Worm (Caenorhabditis elegans) whole organism, L2 larva: Measurements from ENCODE around the gene unc-27.

Experiments
- F13H6.1 ChIP-seq: sonication (generic microtip); optimal IDR thresholded peaks from 2 replicates; lab custom pipeline; 2016; ENCODE audit warnings: missing genetic modification characterization, missing compliant biosample characterization
- R02D3.7 ChIP-seq: fragments of 150-350 bp; optimal IDR thresholded peaks from 2 replicates; lab custom pipeline; 2014; ENCODE audit warnings: missing biosample characterization, missing genetic modification characterization
- Y55F3AM.14 ChIP-seq: fragments of 200-800 bp; sonication (Bioruptor generic); optimal IDR thresholded peaks from 2 replicates; lab custom pipeline; 2018; ENCODE audit warnings: mild to moderate bottlenecking, missing genetic modification characterization, missing compliant biosample characterization
- ZK546.5 ChIP-seq: sonication (generic microtip); optimal IDR thresholded peaks from 2 replicates; lab custom pipeline; 2017; ENCODE audit warnings: missing biosample characterization, missing genetic modification characterization
- alr-1 ChIP-seq: fragments of 150-350 bp; optimal IDR thresholded peaks from 2 replicates; lab custom pipeline; 2014; ENCODE audit warnings: missing biosample characterization, missing genetic modification characterization
- aly-2 ChIP-seq: fragments of 150-350 bp; optimal IDR thresholded peaks from 2 replicates; lab custom pipeline; 2014; ENCODE audit warnings: missing biosample characterization, missing genetic modification characterization
- ama-1 ChIP-seq: fragments of 150-350 bp; optimal IDR thresholded peaks from 2 replicates; lab custom pipeline; 2018; ENCODE audit warnings: inconsistent platforms
- blmp-1 ChIP-seq: sonication (generic microtip); optimal IDR thresholded peaks from 2 replicates; lab custom pipeline; 2017; ENCODE audit warnings: missing genetic modification characterization, mild to moderate bottlenecking, missing compliant biosample characterization, antibody characterized with exemption, moderate library complexity; ENCODE audit not compliant: insufficient read depth
- ceh-16 ChIP-seq: fragments of 150-350 bp; optimal IDR thresholded peaks from 2 replicates; lab custom pipeline; 2014; ENCODE audit warnings: missing biosample characterization, missing genetic modification characterization
- ceh-82 ChIP-seq: fragments of 150-350 bp; optimal IDR thresholded peaks from 2 replicates; lab custom pipeline; 2014; ENCODE audit warnings: missing biosample characterization, missing genetic modification characterization
- crh-2 ChIP-seq: sonication (generic microtip); optimal IDR thresholded peaks from 2 replicates; lab custom pipeline; 2017; ENCODE audit warnings: missing biosample characterization, missing genetic modification characterization
- dmd-4 ChIP-seq: sonication (generic microtip); optimal IDR thresholded peaks from 2 replicates; lab custom pipeline; 2017; ENCODE audit warnings: missing biosample characterization, missing genetic modification characterization
- egl-27 ChIP-seq: sonication (generic microtip); optimal IDR thresholded peaks from 3 replicates; lab custom pipeline; 2017; ENCODE audit warnings: missing biosample characterization, missing genetic modification reagents, missing genetic modification characterization
- elt-1 ChIP-seq: fragments of 150-350 bp; optimal IDR thresholded peaks from 2 replicates; lab custom pipeline; 2014; ENCODE audit warnings: missing biosample characterization, missing genetic modification characterization
- elt-3 ChIP-seq: sonication (generic microtip); optimal IDR thresholded peaks from 2 replicates; lab custom pipeline; 2017; ENCODE audit warnings: missing biosample characterization, missing genetic modification characterization
- gmeb-1 ChIP-seq: fragments of 150-350 bp; optimal IDR thresholded peaks from 2 replicates; lab custom pipeline; 2014; ENCODE audit warnings: missing biosample characterization, missing genetic modification characterization
- lin-11 ChIP-seq: fragments of 150-350 bp; sonication (generic microtip); optimal IDR thresholded peaks from 2 replicates; lab custom pipeline; 2014; ENCODE audit warnings: missing biosample characterization, missing genetic modification characterization, inconsistent platforms, mixed read lengths
- lin-13 ChIP-seq: fragments of 150-350 bp; optimal IDR thresholded peaks from 2 replicates; lab custom pipeline; 2014; ENCODE audit warnings: missing biosample characterization, missing genetic modification reagents, missing genetic modification characterization
- lin-39 ChIP-seq: fragments of 150-350 bp; optimal IDR thresholded peaks from 2 replicates; lab custom pipeline; 2014; ENCODE audit warnings: missing biosample characterization, missing genetic modification reagents, missing genetic modification characterization
- lsy-2 ChIP-seq, 2 experiments: fragments of 150-350 bp in 1 of 2; sonication (generic microtip) in 1 of 2; optimal IDR thresholded peaks; 2 replicates each; lab custom pipeline; 2014 to 2017; ENCODE audit warnings: missing biosample characterization in 2 of 2, missing genetic modification characterization in 2 of 2
- mab-5 ChIP-seq: fragments of 150-350 bp; optimal IDR thresholded peaks from 2 replicates; lab custom pipeline; 2014; ENCODE audit warnings: missing biosample characterization, missing genetic modification characterization
- mbf-1 ChIP-seq: sonication (generic microtip); optimal IDR thresholded peaks from 2 replicates; lab custom pipeline; 2017; ENCODE audit warnings: missing biosample characterization, missing genetic modification characterization
- mdl-1 ChIP-seq, 2 experiments: fragments of 150-350 bp in 1 of 2; sonication (generic microtip) in 1 of 2; optimal IDR thresholded peaks; 2 replicates each; lab custom pipeline; 2017; ENCODE audit warnings: missing biosample characterization in 2 of 2, missing genetic modification characterization in 2 of 2
- nhr-10 ChIP-seq: sonication (generic microtip); optimal IDR thresholded peaks from 2 replicates; lab custom pipeline; 2017; ENCODE audit warnings: missing biosample characterization, missing genetic modification characterization
- nhr-11 ChIP-seq: fragments of 150-350 bp; optimal IDR thresholded peaks from 2 replicates; lab custom pipeline; 2014; ENCODE audit warnings: missing biosample characterization, missing genetic modification characterization
- nhr-129 ChIP-seq: fragments of 150-350 bp; optimal IDR thresholded peaks from 2 replicates; lab custom pipeline; 2014; ENCODE audit warnings: missing biosample characterization, missing genetic modification characterization
- nhr-21 ChIP-seq: fragments of 150-350 bp; optimal IDR thresholded peaks from 2 replicates; lab custom pipeline; 2014; ENCODE audit warnings: missing biosample characterization, missing genetic modification characterization
- nhr-23 ChIP-seq: fragments of 150-350 bp; optimal IDR thresholded peaks from 2 replicates; lab custom pipeline; 2014; ENCODE audit warnings: missing biosample characterization, missing genetic modification reagents, missing genetic modification characterization
- nhr-237 ChIP-seq: fragments of 150-350 bp; optimal IDR thresholded peaks from 2 replicates; lab custom pipeline; 2014; ENCODE audit warnings: missing biosample characterization, missing genetic modification characterization
- nhr-25 ChIP-seq: fragments of 150-350 bp; sonication (generic microtip); optimal IDR thresholded peaks from 3 replicates; lab custom pipeline; 2014; ENCODE audit warnings: missing biosample characterization, missing genetic modification characterization
- nhr-6 ChIP-seq: fragments of 150-350 bp; optimal IDR thresholded peaks from 2 replicates; lab custom pipeline; 2014; ENCODE audit warnings: missing biosample characterization, missing genetic modification characterization
- nhr-77 ChIP-seq: fragments of 150-350 bp; optimal IDR thresholded peaks from 2 replicates; lab custom pipeline; 2014; ENCODE audit warnings: missing biosample characterization, missing genetic modification characterization
- peb-1 ChIP-seq: fragments of 150-350 bp; optimal IDR thresholded peaks from 2 replicates; lab custom pipeline; 2014; ENCODE audit warnings: missing biosample characterization, missing genetic modification characterization
- sem-4 ChIP-seq: fragments of 150-350 bp; optimal IDR thresholded peaks from 2 replicates; lab custom pipeline; 2014; ENCODE audit warnings: missing biosample characterization, missing genetic modification reagents, missing genetic modification characterization
- skn-1 ChIP-seq: sonication (generic microtip); optimal IDR thresholded peaks from 2 replicates; lab custom pipeline; 2017; ENCODE audit warnings: missing biosample characterization, missing genetic modification characterization
- sma-3 ChIP-seq: sonication (generic microtip); optimal IDR thresholded peaks from 2 replicates; lab custom pipeline; 2016; ENCODE audit warnings: missing genetic modification reagents, missing genetic modification characterization, missing compliant biosample characterization
- sma-9 ChIP-seq, 2 experiments: fragments of 150-350 bp in 1 of 2; sonication (generic microtip) in 1 of 2; optimal IDR thresholded peaks; 2 replicates each; lab custom pipeline; 2014 to 2016; ENCODE audit warnings: missing genetic modification characterization in 2 of 2, mild to moderate bottlenecking in 1 of 2, missing biosample characterization in 1 of 2, missing compliant biosample characterization in 1 of 2, missing genetic modification reagents in 1 of 2, moderate library complexity in 1 of 2
- snpc-4 ChIP-seq: fragments of 150-350 bp; optimal IDR thresholded peaks from 2 replicates; lab custom pipeline; 2014; ENCODE audit warnings: missing biosample characterization, missing genetic modification characterization
- unc-39 ChIP-seq: fragments of 150-350 bp; optimal IDR thresholded peaks from 2 replicates; lab custom pipeline; 2014; ENCODE audit warnings: missing biosample characterization, missing genetic modification characterization
- unc-55 ChIP-seq: fragments of 150-350 bp; sonication (generic microtip); optimal IDR thresholded peaks from 3 replicates; lab custom pipeline; 2014; ENCODE audit warnings: missing biosample characterization, missing genetic modification reagents, missing genetic modification characterization
- unc-62 ChIP-seq: fragments of 150-350 bp; optimal IDR thresholded peaks from 2 replicates; lab custom pipeline; 2014; ENCODE audit warnings: missing biosample characterization, missing genetic modification reagents, missing genetic modification characterization
- zag-1 ChIP-seq: fragments of 150-350 bp; optimal IDR thresholded peaks from 2 replicates; lab custom pipeline; 2014; ENCODE audit warnings: missing biosample characterization, missing genetic modification characterization
- ztf-1 ChIP-seq: fragments of 200-800 bp; sonication (Bioruptor generic); conservative IDR thresholded peaks from 2 replicates; pipeline ENCODE4 v1.3.6; 2022; ENCODE audit warnings: missing genetic modification characterization, missing compliant biosample characterization
- ztf-11 ChIP-seq: sonication (generic microtip); optimal IDR thresholded peaks from 2 replicates; lab custom pipeline; 2017; ENCODE audit warnings: missing biosample characterization, missing genetic modification characterization
- ztf-4 ChIP-seq: fragments of 150-350 bp; optimal IDR thresholded peaks from 2 replicates; lab custom pipeline; 2014; ENCODE audit warnings: missing biosample characterization, missing genetic modification characterization

unc-27 gene

ce11 chrX:8750660-8751059 lies 38.6 kb upstream of the unc-27 start, which contains the start of gene asns-2:
Gene asns-2 (minus strand): TSS chrX:8750941.
- TF ChIP-seq nhr-21 (tag; lab: Kevin White, UChicago) (no peak), sem-4 (tag; lab: Kevin White, UChicago) (no peak), sma-3 (GFP tag; lab: Kevin White, UChicago) (no peak), R02D3.7 (tag; lab: Kevin White, UChicago) (no peak), snpc-4 (tag; lab: Kevin White, UChicago) (no peak), ama-1 (lab: Kevin White, UChicago) (peak; percentile 4), elt-1 (no peak)

- TF ChIP-seq elt-3 (tag; lab: Kevin White, UChicago) (no peak), ztf-11 (tag; lab: Kevin White, UChicago) (no peak), nhr-21 (tag; lab: Kevin White, UChicago) (peak; percentile 63), unc-62 (GFP tag; lab: Kevin White, UChicago) (no peak), ceh-16 (no peak), skn-1 (tag; lab: Kevin White, UChicago) (no peak), blmp-1 (tag; lab: Kevin White, UChicago) (peak; percentile 52), sma-3 (GFP tag; lab: Kevin White, UChicago) (peak; percentile 42), zag-1 (tag; lab: Kevin White, UChicago) (no peak), R02D3.7 (tag; lab: Kevin White, UChicago) (no peak), nhr-237 (tag; lab: Kevin White, UChicago) (no peak), alr-1 (no peak), F13H6.1 (no peak), peb-1 (tag; lab: Kevin White, UChicago) (no peak), unc-39 (tag; lab: Kevin White, UChicago) (no peak), mdl-1 (tag; optimal IDR thresholded peaks at IDR 0.05; lab: Kevin White, UChicago) (peak; percentile 36 to 60), gmeb-1 (no peak), snpc-4 (tag; lab: Kevin White, UChicago) (no peak), lin-39 (tag; lab: Kevin White, UChicago) (no peak), aly-2 (tag; lab: Kevin White, UChicago) (no peak), Y55F3AM.14 (GFP tag; lab: Kevin White, UChicago) (no peak), egl-27 (tag; lab: Kevin White, UChicago) (peak; percentile 10), nhr-25 (no peak), nhr-6 (tag; lab: Kevin White, UChicago) (no peak), mab-5 (tag; lab: Kevin White, UChicago) (no peak), ama-1 (lab: Kevin White, UChicago) (no peak), nhr-129 (tag; lab: Kevin White, UChicago) (peak; percentile 19), dmd-4 (tag; lab: Kevin White, UChicago) (no peak), ZK546.5 (no peak), nhr-23 (tag; lab: Kevin White, UChicago) (no peak), mbf-1 (tag; lab: Kevin White, UChicago) (no peak), lsy-2 (tag; optimal IDR thresholded peaks at IDR 0.05; lab: Kevin White, UChicago) (no peak), lin-11 (no peak), unc-55 (GFP tag; lab: Kevin White, UChicago) (no peak), crh-2 (tag; lab: Kevin White, UChicago) (peak; percentile 33), ceh-82 (tag; lab: Kevin White, UChicago) (no peak), ztf-1 (GFP tag; lab: Robert Waterston, UW) (no peak), nhr-10 (no peak), elt-1 (no peak), nhr-11 (tag; lab: Kevin White, UChicago) (no peak), sem-4 (tag; lab: Kevin White, UChicago) (no peak), lin-13 (GFP tag; lab: Kevin White, UChicago) (no peak), sma-9 (GFP tag; optimal IDR thresholded peaks at IDR 0.05; lab: Kevin White, UChicago) (peak; percentile 97), sma-9 (tag; optimal IDR thresholded peaks at IDR 0.05; lab: Kevin White, UChicago) (no peak), ztf-4 (no peak), nhr-77 (tag; lab: Kevin White, UChicago) (no peak)
These were observed 36.7 kb upstream of the unc-27 start for ce11 chrX:8752546-8752945.
